Fruit fly (Drosophila melanogaster) whole organism, embryonic: ENCODE results near the gene CG32713.

ENCODE experiments used
- CG10654 ChIP-seq: fragments of 200-800 bp; sonication (Bioruptor generic); optimal IDR thresholded peaks from 2 replicates; lab custom pipeline; 2016; ENCODE audit warnings: missing biosample characterization, missing genetic modification characterization
- CG16779 ChIP-seq: fragments of 200-800 bp; sonication (Bioruptor generic); IDR thresholded peaks from 2 replicates; pipeline ENCODE4 v1.3.6; 2022; ENCODE audit warnings: missing biosample characterization, missing genetic modification characterization
- CG30403 ChIP-seq: fragments of 200-800 bp; sonication (Bioruptor generic); optimal IDR thresholded peaks from 3 replicates; lab custom pipeline; 2016; ENCODE audit warnings: missing biosample characterization, missing genetic modification characterization
- CG8478 ChIP-seq: fragments of >200 bp; optimal IDR thresholded peaks from 2 replicates; lab custom pipeline; 2018
- CG9876 ChIP-seq: fragments of 200-800 bp; sonication (Bioruptor generic); optimal IDR thresholded peaks from 2 replicates; lab custom pipeline; 2016; ENCODE audit warnings: missing biosample characterization, missing genetic modification characterization
- Kr ChIP-seq: fragments of 200-800 bp; sonication (Bioruptor generic); optimal IDR thresholded peaks from 2 replicates; lab custom pipeline; 2017; ENCODE audit warnings: missing biosample characterization, mild to moderate bottlenecking, missing genetic modification characterization
- Lpt ChIP-seq: fragments of >200 bp; optimal IDR thresholded peaks from 2 replicates; lab custom pipeline; 2018; ENCODE audit warnings: missing biosample characterization, missing genetic modification characterization
- Sry-β ChIP-seq: fragments of 200-800 bp; sonication (Bioruptor generic); optimal IDR thresholded peaks from 2 replicates; lab custom pipeline; 2018; ENCODE audit warnings: missing biosample characterization, mild to moderate bottlenecking, missing genetic modification characterization, moderate library complexity
- btn ChIP-seq: fragments of 200-800 bp; sonication (Bioruptor generic); optimal IDR thresholded peaks from 2 replicates; lab custom pipeline; 2016; ENCODE audit warnings: missing biosample characterization, missing genetic modification characterization
- dan ChIP-seq: fragments of 200-800 bp; sonication (Bioruptor generic); IDR thresholded peaks from 2 replicates; pipeline ENCODE4 v1.3.6; 2022; ENCODE audit warnings: missing biosample characterization, missing genetic modification characterization
- dmrt11E ChIP-seq: fragments of 200-800 bp; sonication (Bioruptor generic); optimal IDR thresholded peaks from 3 replicates; lab custom pipeline; 2018; ENCODE audit warnings: missing biosample characterization, mild to moderate bottlenecking, missing genetic modification characterization, moderate library complexity
- kni ChIP-seq: fragments of 200-800 bp; sonication (Bioruptor generic); optimal IDR thresholded peaks from 3 replicates; lab custom pipeline; 2017; ENCODE audit warnings: mild to moderate bottlenecking, missing biosample characterization, missing genetic modification reagents, missing genetic modification characterization

DNA sequence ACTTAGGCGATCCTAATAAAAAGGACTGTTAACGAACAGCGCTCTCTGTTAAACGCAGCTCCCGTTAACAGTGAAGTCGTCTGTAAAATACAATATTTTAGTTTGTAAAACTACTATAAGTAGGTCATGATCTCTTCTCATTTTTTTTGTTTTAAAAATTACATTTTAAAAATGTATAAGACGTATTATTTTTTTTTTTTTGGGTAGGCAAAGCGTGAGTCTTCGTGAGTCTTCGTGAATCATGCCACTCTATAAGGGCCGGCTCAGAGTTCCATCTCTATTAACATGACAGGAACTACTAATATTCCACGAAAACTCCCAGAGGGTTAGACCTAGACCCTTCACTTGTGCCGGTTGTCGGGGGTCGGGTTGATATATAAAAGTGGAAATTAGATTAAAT is 34.8 kb downstream of the CG32713 start:
- TF ChIP-seq Lpt (no peak), CG16779 (no peak), CG30403 (no peak), btn (no peak), kni (GFP tag; lab: Kevin White, UChicago) (no peak), CG8478 (no peak), Kr (GFP tag; lab: Kevin White, UChicago) (no peak), CG9876 (GFP tag; lab: Kevin White, UChicago) (no peak), Sry-β (GFP tag; lab: Kevin White, UChicago) (no peak), dan (GFP tag; lab: Robert Waterston, UW) (no peak), CG10654 (GFP tag; lab: Kevin White, UChicago) (no peak), dmrt11E (tag; lab: Kevin White, UChicago) (no peak)
